Fruit fly (Drosophila melanogaster): Measurements from ENCODE around the gene CG5800.

dm6 chrX:17640837-17641236 lies 4.8 kb downstream of the CG5800 start:
- TF ChIP-seq row (GFP tag; IDR thresholded peaks at IDR 0.05) (no peak), MTF-1 (GFP tag; optimal IDR thresholded peaks at IDR 0.05; ENCODE audit: borderline replicate concordance) (no peak), CG18011 (GFP tag; optimal IDR thresholded peaks at IDR 0.05) (no peak), wor (GFP tag; IDR thresholded peaks at IDR 0.05) (no peak), pfk (GFP tag; optimal IDR thresholded peaks at IDR 0.05) (no peak), run (tag; optimal IDR thresholded peaks at IDR 0.05) (no peak), CG16779 (GFP tag; IDR thresholded peaks at IDR 0.05) (no peak), CoRest (tag; optimal IDR thresholded peaks at IDR 0.05) (no peak), HLH4C (GFP tag; IDR thresholded peaks at IDR 0.05; ENCODE audit: partially characterized antibody) (no peak), Dbx (GFP tag; IDR thresholded peaks at IDR 0.05) (no peak), corto (GFP tag; optimal IDR thresholded peaks at IDR 0.05) (no peak), C15 (GFP tag; IDR thresholded peaks at IDR 0.05) (no peak), zfh2 (GFP tag; optimal IDR thresholded peaks at IDR 0.05) (no peak), NFAT (GFP tag; IDR thresholded peaks at IDR 0.05) (no peak)
